Fruit fly (Drosophila melanogaster) whole organism, pupa: ENCODE results near the gene CG3984.
A peak's percentile ranks its signal among the peaks of the same experiment; 100 is the strongest.

Experiments
- CG10348 ChIP-seq: fragments of 200-800 bp; sonication (Bioruptor generic); IDR thresholded peaks from 2 replicates; pipeline ENCODE4 v1.3.6; 2022; ENCODE audit warnings: missing biosample characterization, missing genetic modification characterization
- CG12605 ChIP-seq: fragments of 200-800 bp; sonication (Bioruptor generic); IDR thresholded peaks from 2 replicates; pipeline ENCODE4 v1.3.6; 2022; ENCODE audit warnings: missing biosample characterization, missing genetic modification characterization
- CG14655 ChIP-seq: fragments of 200-800 bp; sonication (Bioruptor generic); optimal IDR thresholded peaks from 3 replicates; lab custom pipeline; 2017; ENCODE audit warnings: mild to moderate bottlenecking, missing biosample characterization, missing genetic modification reagents, missing genetic modification characterization
- CG17806 ChIP-seq: fragments of 200-800 bp; sonication (Bioruptor generic); optimal IDR thresholded peaks from 2 replicates; lab custom pipeline; 2018; ENCODE audit warnings: missing biosample characterization, mild to moderate bottlenecking, missing genetic modification characterization, moderate library complexity
- CG32121 ChIP-seq: fragments of 200-800 bp; sonication (Bioruptor generic); IDR thresholded peaks from 2 replicates; pipeline ENCODE4 v1.3.6; 2022; ENCODE audit warnings: missing biosample characterization, missing genetic modification characterization
- CG8159 ChIP-seq: fragments of 200-800 bp; sonication (Bioruptor generic); optimal IDR thresholded peaks from 3 replicates; lab custom pipeline; 2018; ENCODE audit warnings: missing biosample characterization, mild to moderate bottlenecking, missing genetic modification characterization, moderate library complexity
- CG9948 ChIP-seq: fragments of 200-800 bp; sonication (Bioruptor generic); optimal IDR thresholded peaks from 2 replicates; lab custom pipeline; 2018; ENCODE audit warnings: missing biosample characterization, mild to moderate bottlenecking, missing genetic modification characterization, moderate library complexity
- EcR ChIP-seq: fragments of 200-800 bp; sonication (Bioruptor generic); optimal IDR thresholded peaks from 3 replicates; lab custom pipeline; 2019; ENCODE audit warnings: missing biosample characterization, missing genetic modification characterization, mild to moderate bottlenecking, moderate library complexity, missing genetic modification reagents
- Ets98B ChIP-seq: fragments of 200-800 bp; sonication (Bioruptor generic); IDR thresholded peaks from 2 replicates; pipeline ENCODE4 v1.3.6; 2022; ENCODE audit warnings: missing biosample characterization, missing genetic modification characterization
- Snoo ChIP-seq: fragments of 200-800 bp; sonication (Bioruptor generic); optimal IDR thresholded peaks from 3 replicates; lab custom pipeline; 2017; ENCODE audit warnings: missing biosample characterization, mild to moderate bottlenecking, missing genetic modification characterization, inconsistent platforms
- fd96Ca ChIP-seq: fragments of 200-800 bp; sonication (Bioruptor generic); IDR thresholded peaks from 3 replicates; pipeline ENCODE4 v1.3.6; 2022; ENCODE audit warnings: missing biosample characterization, missing genetic modification characterization
- gl ChIP-seq: fragments of 200-800 bp; sonication (Bioruptor generic); optimal IDR thresholded peaks from 2 replicates; lab custom pipeline; 2018; ENCODE audit warnings: missing biosample characterization, mild to moderate bottlenecking, missing genetic modification characterization
- rn ChIP-seq: fragments of 200-800 bp; sonication (Bioruptor generic); IDR thresholded peaks from 2 replicates; pipeline ENCODE4 v1.3.6; 2022; ENCODE audit warnings: missing biosample characterization, missing genetic modification characterization

DNA sequence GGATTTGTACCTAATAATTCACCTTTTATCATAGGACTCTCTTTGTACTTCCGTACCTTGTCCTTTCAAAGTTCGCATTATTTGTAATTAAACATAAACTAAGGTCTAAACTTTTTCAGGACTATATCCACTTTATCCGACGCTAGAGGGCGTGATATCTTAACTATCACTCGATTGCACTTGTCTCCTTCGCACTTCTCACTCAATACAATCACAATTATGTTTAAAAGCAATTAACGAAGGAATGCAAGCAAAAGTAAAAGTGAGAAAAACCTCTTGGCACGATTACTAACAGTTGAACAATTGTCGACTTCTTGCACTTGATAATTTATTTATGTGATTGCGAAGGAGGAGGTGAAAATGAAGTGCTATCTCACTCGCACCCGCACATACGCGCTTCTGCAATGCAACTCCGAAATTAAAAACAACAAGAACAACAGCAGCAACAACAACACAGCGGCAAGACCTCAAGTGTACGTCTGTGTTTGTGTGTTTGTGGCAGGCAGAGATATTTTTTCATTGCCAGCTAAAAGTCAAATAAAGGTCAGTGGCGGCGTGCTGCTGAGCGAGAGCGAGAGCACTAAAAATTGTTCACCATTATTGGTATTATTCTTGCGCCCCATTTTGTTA is 9.6 kb downstream of the CG3984 start:
- TF ChIP-seq Snoo (tag; lab: Kevin White, UChicago) (no peak), rn (GFP tag; lab: Robert Waterston, UW) (no peak), gl (tag; lab: Kevin White, UChicago) (no peak), CG9948 (no peak), EcR (GFP tag; lab: Kevin White, UChicago) (peak; percentile 69), CG17806 (tag; lab: Kevin White, UChicago) (no peak), CG32121 (GFP tag; lab: Robert Waterston, UW) (no peak), fd96Ca (no peak), CG10348 (GFP tag; lab: Robert Waterston, UW) (no peak), CG8159 (no peak), CG14655 (GFP tag; lab: Kevin White, UChicago) (no peak), Ets98B (GFP tag; lab: Robert Waterston, UW) (no peak), CG12605 (peak; percentile 25; the same call in 1 of the 2 replicates)
